Worm (Caenorhabditis elegans): ENCODE measurements around the gene ccdc-55.

The ccdc-55 gene

DNA sequence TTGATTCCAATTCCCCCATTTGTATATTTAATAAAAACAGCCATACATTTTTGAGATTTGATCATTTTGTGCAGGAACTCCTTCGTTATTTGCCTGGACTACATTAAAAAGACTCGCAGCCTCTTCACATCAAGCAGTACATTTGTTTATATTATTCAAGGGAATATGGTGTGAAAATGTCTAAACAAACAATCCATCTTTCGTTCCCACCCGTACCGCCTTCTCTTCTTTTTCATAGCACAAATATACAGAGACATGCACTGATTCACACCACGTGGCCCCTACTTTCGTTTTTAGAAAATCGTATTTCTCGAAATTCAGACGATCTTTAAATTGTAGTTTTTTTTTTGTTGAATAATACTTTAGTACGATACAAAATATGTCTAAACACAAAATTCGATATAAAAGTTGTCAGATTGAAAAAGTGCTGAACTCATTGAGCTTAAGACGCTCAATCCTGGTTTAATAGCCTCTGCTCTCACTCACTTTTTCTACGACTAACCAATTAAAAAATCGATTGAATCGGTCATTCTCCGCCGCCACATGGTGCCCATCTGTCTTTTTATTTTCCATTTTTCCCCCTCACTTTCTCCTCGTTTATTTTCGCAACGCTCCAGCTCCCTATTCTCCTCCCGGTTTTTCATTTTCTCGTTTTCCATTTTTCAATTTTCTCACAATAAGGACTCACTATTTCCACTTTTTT lies 26.9 kb upstream of the ccdc-55 start:
- TF ChIP-seq Y67H2A.10 (GFP tag; conservative IDR thresholded peaks at IDR 0.05) (no peak), ztf-22 (GFP tag; optimal IDR thresholded peaks at IDR 0.05) (no peak), zfh-2 (GFP tag; conservative IDR thresholded peaks at IDR 0.05) (no peak), F22D6.2 (tag; optimal IDR thresholded peaks at IDR 0.05) (no peak), T26A5.8 (tag; optimal IDR thresholded peaks at IDR 0.05) (no peak), snpc-1.3 (tag; optimal IDR thresholded peaks at IDR 0.05; ENCODE audit: insufficient read depth) (peak; percentile 41), snpc-4 (GFP tag; optimal IDR thresholded peaks at IDR 0.05) (no peak), snpc-4 (tag; optimal IDR thresholded peaks at IDR 0.05) (peak in 2 of 4 experiments; percentile 42 to 47), let-526 (GFP tag; IDR thresholded peaks at IDR 0.05) (0 out of 2 replicates have a peak, but pooled peaks have one; percentile 49), unc-130 (GFP tag; optimal IDR thresholded peaks at IDR 0.05) (no peak), C17E4.6 (GFP tag; IDR thresholded peaks at IDR 0.05) (no peak), B0336.3 (GFP tag; IDR thresholded peaks at IDR 0.05) (peak; percentile 95), aptf-2 (GFP tag; conservative IDR thresholded peaks at IDR 0.05) (no peak), xnd-1 (tag; optimal IDR thresholded peaks at IDR 0.05) (no peak), D2030.7 (GFP tag; IDR thresholded peaks at IDR 0.05) (0 out of 2 replicates have a peak, but pooled peaks have one; percentile 24), tbp1 (GFP tag; optimal IDR thresholded peaks at IDR 0.05) (peak; percentile 41), dpff-1 (tag; optimal IDR thresholded peaks at IDR 0.05) (peak; percentile 96), dox-1 (GFP tag; IDR thresholded peaks at IDR 0.05) (peak; percentile 46), cebp-2 (GFP tag; IDR thresholded peaks at IDR 0.05) (no peak), sdz-38 (tag; optimal IDR thresholded peaks at IDR 0.05) (no peak), nfya-2 (GFP tag; IDR thresholded peaks at IDR 0.05) (no peak), lsl-1 (GFP tag; optimal IDR thresholded peaks at IDR 0.05) (no peak), ccch-3 (GFP tag; optimal IDR thresholded peaks at IDR 0.05) (no peak), bed-1 (GFP tag; IDR thresholded peaks at IDR 0.05) (no peak), athp-1 (tag; optimal IDR thresholded peaks at IDR 0.05) (peak; percentile 68), F23B12.7 (tag; optimal IDR thresholded peaks at IDR 0.05; ENCODE audit: insufficient read depth) (no peak), F39B2.1 (GFP tag; IDR thresholded peaks at IDR 0.05) (no peak), ets-4 (GFP tag; optimal IDR thresholded peaks at IDR 0.05) (peak; percentile 11), ztf-25 (GFP tag; IDR thresholded peaks at IDR 0.05) (no peak), F37B4.10 (GFP tag; IDR thresholded peaks at IDR 0.05) (no peak), mel-28 (tag; optimal IDR thresholded peaks at IDR 0.05; ENCODE audit: borderline replicate concordance) (peak; percentile 54), madf-6 (GFP tag; IDR thresholded peaks at IDR 0.05) (peak; percentile 66), nhr-179 (tag; optimal IDR thresholded peaks at IDR 0.05) (no peak), ceh-100 (GFP tag; IDR thresholded peaks at IDR 0.05) (no peak; the same call in 1 of the 2 replicates), F55B11.4 (tag; optimal IDR thresholded peaks at IDR 0.05; ENCODE audit: borderline replicate concordance, insufficient read depth) (no peak), ztf-6 (GFP tag; IDR thresholded peaks at IDR 0.05) (no peak), ZK185.1 (tag; optimal IDR thresholded peaks at IDR 0.05; ENCODE audit: poor library complexity, severe bottlenecking) (peak; percentile 72), somi-1 (GFP tag; optimal IDR thresholded peaks at IDR 0.05) (no peak), Y53F4B.3 (GFP tag; IDR thresholded peaks at IDR 0.05) (no peak), F57C9.4 (tag; optimal IDR thresholded peaks at IDR 0.05) (peak; percentile 62), egl-44 (GFP tag; IDR thresholded peaks at IDR 0.05) (no peak), madf-10 (tag; optimal IDR thresholded peaks at IDR 0.05) (peak; percentile 33), Y56A3A.18 (GFP tag; IDR thresholded peaks at IDR 0.05) (peak; percentile 87), lin-40 (tag; optimal IDR thresholded peaks at IDR 0.05) (peak; percentile 57), cebp-1 (GFP tag; IDR thresholded peaks at IDR 0.05) (no peak), cebp-1 (tag; optimal IDR thresholded peaks at IDR 0.05) (peak; percentile 62), Y79H2A.3 (GFP tag; conservative IDR thresholded peaks at IDR 0.05) (no peak), nfyb-1 (GFP tag; IDR thresholded peaks at IDR 0.05) (peak; percentile 91)

All from whole organism, young adult.